Fruit fly (Drosophila melanogaster): ENCODE results near the gene rut.

Gene rut

DNA sequence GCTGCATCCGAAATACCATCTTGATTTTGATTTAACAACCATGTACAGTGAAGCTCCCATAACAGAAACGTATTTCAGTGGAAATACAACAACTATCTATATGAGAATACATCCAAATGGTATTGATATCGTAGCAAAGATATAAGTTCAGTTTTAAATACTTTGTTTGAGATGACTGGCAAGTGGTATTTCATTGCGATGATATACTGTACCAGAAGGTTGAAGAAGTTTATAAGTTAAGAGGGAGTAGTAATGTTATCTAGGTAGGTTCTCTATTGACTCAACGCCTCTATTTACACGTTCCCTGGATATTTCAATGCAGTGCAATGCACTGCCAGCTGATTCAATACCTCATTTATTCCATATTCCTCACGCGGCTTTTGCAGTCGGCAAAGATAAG, 20.2 kb downstream of the rut start:
- TF ChIP-seq Mnt (GFP tag; optimal IDR thresholded peaks at IDR 0.05) (peak; percentile 27), cic (GFP tag; optimal IDR thresholded peaks at IDR 0.05) (peak; percentile 60), ovo (GFP tag; optimal IDR thresholded peaks at IDR 0.05) (peak; percentile 90), CG33017 (tag; optimal IDR thresholded peaks at IDR 0.05) (no peak), Clk (GFP tag; optimal IDR thresholded peaks at IDR 0.05) (no peak), Hr96 (GFP tag; optimal IDR thresholded peaks at IDR 0.05) (peak; percentile 0), tj (GFP tag; optimal IDR thresholded peaks at IDR 0.05) (no peak), CG11617 (GFP tag; optimal IDR thresholded peaks at IDR 0.05) (peak; percentile 52), cnc (optimal IDR thresholded peaks at IDR 0.05) (no peak), toe (GFP tag; optimal IDR thresholded peaks at IDR 0.05) (peak; percentile 15), Crg-1 (GFP tag; optimal IDR thresholded peaks at IDR 0.05) (peak; percentile 83), CG7045 (GFP tag; optimal IDR thresholded peaks at IDR 0.05) (peak; percentile 47), CG1620 (GFP tag; optimal IDR thresholded peaks at IDR 0.05) (peak; percentile 60), CG12768 (GFP tag; optimal IDR thresholded peaks at IDR 0.05) (peak; percentile 18), kay (GFP tag; ENCODE audit: borderline replicate concordance) (no peak), CG14711 (tag; optimal IDR thresholded peaks at IDR 0.05) (peak; percentile 19), CG7101 (tag; optimal IDR thresholded peaks at IDR 0.05) (peak; percentile 72), bab1 (GFP tag; optimal IDR thresholded peaks at IDR 0.05) (no peak), CG5204 (GFP tag; optimal IDR thresholded peaks at IDR 0.05) (no peak), pad (GFP tag; optimal IDR thresholded peaks at IDR 0.05) (peak; percentile 48)

DNA sequence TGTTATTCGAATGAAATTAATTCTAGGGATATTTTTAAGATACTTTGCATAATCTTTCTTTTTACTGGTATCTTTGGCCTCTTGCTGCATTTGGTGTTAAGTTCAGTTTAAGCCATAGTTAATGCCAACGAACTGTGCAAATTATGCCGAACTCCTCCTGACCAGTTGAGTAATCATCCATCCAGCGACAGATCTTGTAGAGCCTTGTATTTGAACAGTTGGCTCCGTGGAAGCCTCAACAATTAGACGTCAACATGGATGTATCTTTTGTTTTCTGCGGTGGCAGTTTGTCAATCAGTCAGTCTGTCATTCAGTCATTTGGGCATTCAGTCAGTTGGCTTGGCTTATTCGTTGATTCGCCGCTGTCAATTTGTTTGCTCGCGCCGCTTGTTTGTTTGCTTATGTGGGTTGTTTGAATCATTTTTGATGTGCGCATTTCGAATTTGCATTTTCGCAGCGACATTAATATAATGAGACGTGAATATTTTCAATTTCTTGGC, 23.2 kb downstream of the rut start:
- TF ChIP-seq toe (GFP tag; optimal IDR thresholded peaks at IDR 0.05) (no peak), ovo (GFP tag; optimal IDR thresholded peaks at IDR 0.05) (no peak), tj (GFP tag; optimal IDR thresholded peaks at IDR 0.05) (no peak), CG33017 (tag; optimal IDR thresholded peaks at IDR 0.05) (no peak), CG1620 (GFP tag; optimal IDR thresholded peaks at IDR 0.05) (no peak), Mnt (GFP tag; optimal IDR thresholded peaks at IDR 0.05) (no peak), CG11617 (GFP tag; optimal IDR thresholded peaks at IDR 0.05) (no peak), Hr96 (GFP tag; optimal IDR thresholded peaks at IDR 0.05) (no peak), cnc (optimal IDR thresholded peaks at IDR 0.05) (no peak), CG12768 (GFP tag; optimal IDR thresholded peaks at IDR 0.05) (no peak), CG7101 (tag; optimal IDR thresholded peaks at IDR 0.05) (no peak), pad (GFP tag; optimal IDR thresholded peaks at IDR 0.05) (no peak), Crg-1 (GFP tag; optimal IDR thresholded peaks at IDR 0.05) (no peak), CG14711 (tag; optimal IDR thresholded peaks at IDR 0.05) (no peak), kay (GFP tag; ENCODE audit: borderline replicate concordance) (no peak), Clk (GFP tag; optimal IDR thresholded peaks at IDR 0.05) (no peak), CG7045 (GFP tag; optimal IDR thresholded peaks at IDR 0.05) (no peak), CG5204 (GFP tag; optimal IDR thresholded peaks at IDR 0.05) (no peak)

DNA sequence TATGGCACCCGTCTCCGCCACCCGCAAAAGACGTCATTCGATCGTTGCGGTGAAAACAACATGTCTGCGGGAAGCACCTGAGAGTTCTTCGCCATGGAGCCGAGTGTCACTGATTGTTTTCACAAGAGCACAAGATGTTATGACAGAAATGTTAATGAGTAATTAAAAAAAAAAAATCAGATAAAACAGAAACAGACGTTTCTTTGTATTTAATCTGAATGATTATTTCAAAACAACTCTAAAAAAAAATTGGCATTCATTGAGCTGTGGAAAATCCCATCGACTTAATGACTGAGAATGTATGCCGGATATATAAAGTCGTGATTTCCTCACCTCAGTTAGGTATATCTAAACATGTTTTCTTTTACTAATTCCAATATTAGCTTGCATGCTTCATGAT, 39.4 kb downstream of the rut start, which contains the start of gene Ag5r:
Ag5r (minus strand) TSS at position 101 of the 400 bp plus-strand sequence.
- TF ChIP-seq toe (GFP tag; optimal IDR thresholded peaks at IDR 0.05) (no peak), cnc (optimal IDR thresholded peaks at IDR 0.05) (no peak)

DNA sequence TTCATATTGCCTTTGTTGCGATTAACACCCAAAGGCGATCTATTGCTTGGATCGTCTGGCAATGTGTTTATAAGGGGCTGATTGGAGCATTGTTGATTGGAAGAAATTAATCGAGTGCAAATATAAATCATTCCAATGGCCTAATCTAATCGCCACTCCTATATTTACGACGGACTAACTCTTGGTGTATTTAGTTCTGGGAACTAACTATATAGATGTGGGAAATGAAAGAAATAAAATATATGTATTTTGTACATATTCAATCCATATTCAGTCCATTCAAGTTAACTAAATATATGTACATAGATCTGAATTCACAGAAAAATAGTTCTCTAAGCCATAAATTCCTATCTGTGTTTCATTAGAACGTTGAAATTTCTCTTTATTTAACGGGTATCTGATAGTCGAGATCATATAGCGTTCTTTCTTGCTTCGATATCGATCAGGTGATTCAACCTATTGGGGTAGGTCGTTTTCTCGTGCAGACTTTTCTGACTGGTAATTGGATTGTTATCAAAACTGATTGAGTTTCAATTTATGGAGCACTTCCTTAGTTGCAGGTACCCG, 41.8 kb downstream of the rut start, which contains the start of gene Ag5r2:
Ag5r2 (minus strand) TSS at position 51 of the 567 bp plus-strand sequence.
- TF ChIP-seq CG1620 (GFP tag; optimal IDR thresholded peaks at IDR 0.05) (no peak), CG12768 (GFP tag; optimal IDR thresholded peaks at IDR 0.05) (no peak), bab1 (GFP tag; optimal IDR thresholded peaks at IDR 0.05) (no peak), Crg-1 (GFP tag; optimal IDR thresholded peaks at IDR 0.05) (no peak), CG7101 (tag; optimal IDR thresholded peaks at IDR 0.05) (no peak), CG5204 (GFP tag; optimal IDR thresholded peaks at IDR 0.05) (no peak), Clk (GFP tag; optimal IDR thresholded peaks at IDR 0.05) (no peak), Mnt (GFP tag; optimal IDR thresholded peaks at IDR 0.05) (no peak), Hr96 (GFP tag; optimal IDR thresholded peaks at IDR 0.05) (no peak), CG11617 (GFP tag; optimal IDR thresholded peaks at IDR 0.05) (no peak), cnc (optimal IDR thresholded peaks at IDR 0.05) (no peak), ovo (GFP tag; optimal IDR thresholded peaks at IDR 0.05) (no peak), cic (GFP tag; optimal IDR thresholded peaks at IDR 0.05) (no peak), kay (GFP tag; ENCODE audit: borderline replicate concordance) (no peak), CG33017 (tag; optimal IDR thresholded peaks at IDR 0.05) (no peak), pad (GFP tag; optimal IDR thresholded peaks at IDR 0.05) (no peak), CG7045 (GFP tag; optimal IDR thresholded peaks at IDR 0.05) (no peak), tj (GFP tag; optimal IDR thresholded peaks at IDR 0.05) (no peak), toe (GFP tag; optimal IDR thresholded peaks at IDR 0.05) (no peak)

DNA sequence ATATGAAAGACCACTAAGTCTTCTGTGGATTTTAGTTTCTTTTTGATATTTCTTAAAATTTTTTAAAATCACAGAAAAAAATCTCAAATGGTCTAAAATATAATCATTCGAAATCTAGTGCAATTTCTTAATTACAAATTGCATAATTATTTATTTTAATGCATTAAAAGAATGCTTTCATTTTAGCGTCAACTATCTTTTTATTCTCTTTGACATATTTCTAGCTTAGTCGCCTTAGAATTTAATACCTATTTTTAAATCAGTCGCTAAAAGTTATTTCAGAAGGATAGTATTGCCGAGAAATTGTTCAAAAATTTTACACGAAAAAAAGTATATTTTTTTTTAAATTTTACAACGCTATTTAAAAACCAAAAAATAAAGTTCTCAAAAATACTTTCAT, 49.4 kb downstream of the rut start, which contains the start of gene CG5347:
CG5347 (plus strand) TSS at position 301 of the 400 bp plus-strand sequence.
- no peak for TF ChIP-seq CG5204 (GFP tag; optimal IDR thresholded peaks at IDR 0.05)
- no peak for TF ChIP-seq CG12768 (GFP tag; optimal IDR thresholded peaks at IDR 0.05)
- TF ChIP-seq cnc (optimal IDR thresholded peaks at IDR 0.05) = no peak
- no peak for TF ChIP-seq toe (GFP tag; optimal IDR thresholded peaks at IDR 0.05)
- TF ChIP-seq bab1 (GFP tag; optimal IDR thresholded peaks at IDR 0.05) = no peak
- TF ChIP-seq Hr96 (GFP tag; optimal IDR thresholded peaks at IDR 0.05) = no peak

DNA sequence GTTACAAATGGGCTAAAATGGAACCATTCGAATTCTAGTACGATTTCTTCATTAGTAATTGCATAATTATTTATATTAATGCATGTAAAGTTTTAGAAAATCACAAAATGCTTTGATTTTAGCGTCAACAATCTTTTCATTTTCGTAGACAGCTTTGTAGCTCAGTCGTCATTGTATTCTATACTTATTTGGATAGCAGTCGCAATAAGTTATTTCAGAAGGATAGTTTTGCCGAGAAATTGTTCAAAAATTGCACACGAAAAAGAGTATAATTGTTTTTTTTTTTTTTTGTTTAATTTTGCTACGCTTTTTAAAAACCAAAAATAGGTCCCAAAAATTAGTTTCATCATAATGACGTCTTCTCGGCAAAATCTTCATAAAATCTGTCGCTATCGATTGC, 50.9 kb downstream of the rut start, which contains the start of gene CG5334:
CG5334 (plus strand) TSS at position 301 of the 400 bp plus-strand sequence.
- TF ChIP-seq kay (GFP tag; ENCODE audit: borderline replicate concordance) (no peak), Mnt (GFP tag; optimal IDR thresholded peaks at IDR 0.05) (no peak), CG5204 (GFP tag; optimal IDR thresholded peaks at IDR 0.05) (no peak), CG1620 (GFP tag; optimal IDR thresholded peaks at IDR 0.05) (no peak), tj (GFP tag; optimal IDR thresholded peaks at IDR 0.05) (no peak), bab1 (GFP tag; optimal IDR thresholded peaks at IDR 0.05) (no peak), CG11617 (GFP tag; optimal IDR thresholded peaks at IDR 0.05) (no peak), Hr96 (GFP tag; optimal IDR thresholded peaks at IDR 0.05) (no peak), Clk (GFP tag; optimal IDR thresholded peaks at IDR 0.05) (no peak), cnc (optimal IDR thresholded peaks at IDR 0.05) (no peak), ovo (GFP tag; optimal IDR thresholded peaks at IDR 0.05) (no peak), CG33017 (tag; optimal IDR thresholded peaks at IDR 0.05) (no peak)

Measured in whole organism, adult.